Fruit fly (Drosophila melanogaster) whole organism, embryonic: ENCODE measurements around the gene CG17329.

Experiments
- Atf6 ChIP-seq: fragments of 200-800 bp; sonication (Bioruptor generic); IDR thresholded peaks from 2 replicates; pipeline ENCODE4 v1.3.6; 2022; ENCODE audit warnings: missing biosample characterization, missing genetic modification characterization
- Awh ChIP-seq: fragments of 200-800 bp; sonication (Bioruptor generic); IDR thresholded peaks from 2 replicates; pipeline ENCODE4, ENCODE4 v1.3.6; 2022; ENCODE audit warnings: missing biosample characterization, missing genetic modification characterization
- C15 ChIP-seq: fragments of 200-800 bp; sonication (Bioruptor generic); IDR thresholded peaks from 3 replicates; pipeline ENCODE4 v1.3.6; 2022; ENCODE audit warnings: missing biosample characterization, missing genetic modification characterization
- CG10959 ChIP-seq: fragments of 200-800 bp; sonication (Bioruptor generic); IDR thresholded peaks from 2 replicates; pipeline ENCODE4 v1.3.6; 2022; ENCODE audit warnings: missing biosample characterization, missing genetic modification characterization
- CG11247 ChIP-seq: fragments of 200-800 bp; sonication (Bioruptor generic); IDR thresholded peaks from 2 replicates; pipeline ENCODE4 v1.3.6; 2022; ENCODE audit warnings: missing biosample characterization, missing genetic modification characterization
- CG13624 ChIP-seq: fragments of 200-800 bp; sonication (Bioruptor generic); optimal IDR thresholded peaks from 2 replicates; lab custom pipeline; 2016; ENCODE audit warnings: missing biosample characterization, missing genetic modification characterization
- CG15011 ChIP-seq: fragments of 200-800 bp; sonication (Bioruptor generic); optimal IDR thresholded peaks from 3 replicates; lab custom pipeline; 2018; ENCODE audit warnings: missing biosample characterization, mild to moderate bottlenecking, missing genetic modification characterization
- CG15696 ChIP-seq: fragments of 200-800 bp; sonication (Bioruptor generic); optimal IDR thresholded peaks from 2 replicates; lab custom pipeline; 2019; ENCODE audit warnings: missing biosample characterization, mild to moderate bottlenecking, missing genetic modification characterization, moderate library complexity
- CG1602 ChIP-seq: fragments of 200-800 bp; sonication (Bioruptor generic); optimal IDR thresholded peaks from 3 replicates; lab custom pipeline; 2016; ENCODE audit warnings: missing biosample characterization, missing genetic modification characterization
- CG18011 ChIP-seq: fragments of 200-800 bp; sonication (Bioruptor generic); optimal IDR thresholded peaks from 2 replicates; lab custom pipeline; 2017; ENCODE audit warnings: missing biosample characterization, missing genetic modification characterization, mild to moderate bottlenecking, moderate library complexity, missing genotype
- CG18619 ChIP-seq: fragments of 200-800 bp; sonication (Bioruptor generic); optimal IDR thresholded peaks from 3 replicates; lab custom pipeline; 2017; ENCODE audit warnings: missing biosample characterization, mild to moderate bottlenecking, missing genetic modification characterization
- CG30020 ChIP-seq: fragments of 200-800 bp; optimal IDR thresholded peaks from 2 replicates; lab custom pipeline; 2019; ENCODE audit warnings: missing biosample characterization, mild to moderate bottlenecking, missing genetic modification characterization, moderate library complexity
- CG31365 ChIP-seq: fragments of 200-800 bp; sonication (Bioruptor generic); optimal IDR thresholded peaks from 2 replicates; lab custom pipeline; 2018; ENCODE audit warnings: missing biosample characterization, mild to moderate bottlenecking, missing genetic modification characterization
- CG3163 ChIP-seq: fragments of 200-800 bp; sonication (Bioruptor generic); optimal IDR thresholded peaks from 3 replicates; lab custom pipeline; 2016; ENCODE audit warnings: missing biosample characterization, missing genetic modification characterization
- CG32772 ChIP-seq: fragments of 200-800 bp; sonication (Bioruptor generic); IDR thresholded peaks from 2 replicates; pipeline ENCODE4 v1.3.6; 2022; ENCODE audit warnings: missing biosample characterization, missing genetic modification characterization
- CG6254 ChIP-seq: fragments of 200-800 bp; sonication (Bioruptor generic); optimal IDR thresholded peaks from 3 replicates; lab custom pipeline; 2017; ENCODE audit warnings: mild to moderate bottlenecking, missing biosample characterization, missing genetic modification reagents, missing genetic modification characterization
- CG7963 ChIP-seq: fragments of 200-800 bp; sonication (Bioruptor generic); IDR thresholded peaks from 3 replicates; pipeline ENCODE4 v1.3.6; 2022; ENCODE audit warnings: missing biosample characterization, missing genetic modification characterization; ENCODE audit not compliant: partially characterized antibody
- CG8478 ChIP-seq: fragments of >200 bp; optimal IDR thresholded peaks from 2 replicates; lab custom pipeline; 2018
- CG9727 ChIP-seq: fragments of 200-800 bp; sonication (Bioruptor generic); optimal IDR thresholded peaks from 3 replicates; lab custom pipeline; 2017; ENCODE audit warnings: missing biosample characterization, mild to moderate bottlenecking, missing genetic modification characterization
- E2f1 ChIP-seq: fragments of 200-800 bp; sonication (Bioruptor generic); IDR thresholded peaks from 2 replicates; pipeline ENCODE4 v1.3.6; 2022; ENCODE audit warnings: missing biosample characterization, missing genetic modification characterization
- Eip74EF ChIP-seq, 2 experiments: fragments of 200-800 bp in 1 of 2; fragments of >200 bp in 1 of 2; sonication (Bioruptor generic) in 1 of 2; optimal IDR thresholded peaks; 2 replicates each; lab custom pipeline; 2017 to 2019; ENCODE audit warnings: missing biosample characterization in 2 of 2, missing genetic modification characterization in 2 of 2, mild to moderate bottlenecking in 1 of 2, moderate library complexity in 1 of 2
- HHEX ChIP-seq: fragments of 200-800 bp; sonication (Bioruptor generic); optimal IDR thresholded peaks from 3 replicates; lab custom pipeline; 2017; ENCODE audit warnings: missing biosample characterization, mild to moderate bottlenecking, missing genetic modification characterization, missing genetic modification reagents
- Hey ChIP-seq: fragments of 200-800 bp; sonication (Bioruptor generic); optimal IDR thresholded peaks from 3 replicates; lab custom pipeline; 2018; ENCODE audit warnings: missing biosample characterization, mild to moderate bottlenecking, missing genetic modification characterization
- Hr51 ChIP-seq, 2 experiments: fragments of 200-800 bp; sonication (Bioruptor generic); optimal IDR thresholded peaks; 2 replicates in 1 of 2; 3 replicates in 1 of 2; lab custom pipeline; 2016 to 2018; ENCODE audit warnings: missing biosample characterization in 2 of 2, missing genetic modification characterization in 2 of 2, mild to moderate bottlenecking in 1 of 2, moderate library complexity in 1 of 2
- Hsf ChIP-seq: fragments of 200-800 bp; sonication (Bioruptor generic); optimal IDR thresholded peaks from 3 replicates; lab custom pipeline; 2016; ENCODE audit warnings: missing biosample characterization, missing genetic modification characterization
- Myb ChIP-seq: fragments of 200-800 bp; sonication (Bioruptor generic); optimal IDR thresholded peaks from 2 replicates; lab custom pipeline; 2016; ENCODE audit warnings: missing biosample characterization, missing genetic modification characterization
- NC2α ChIP-seq: fragments of 200-800 bp; sonication (Bioruptor generic); optimal IDR thresholded peaks from 2 replicates; lab custom pipeline; 2016; ENCODE audit warnings: missing biosample characterization, missing genetic modification characterization
- Poxn ChIP-seq: fragments of 200-800 bp; sonication (Bioruptor generic); IDR thresholded peaks from 2 replicates; pipeline ENCODE4 v1.3.6; 2022; ENCODE audit warnings: missing biosample characterization, missing genetic modification characterization
- Sry-β ChIP-seq: fragments of 200-800 bp; sonication (Bioruptor generic); optimal IDR thresholded peaks from 2 replicates; lab custom pipeline; 2018; ENCODE audit warnings: missing biosample characterization, mild to moderate bottlenecking, missing genetic modification characterization, moderate library complexity
- Stat92E ChIP-seq, 3 experiments: fragments of >200 bp in 2 of 3; fragments of 200-800 bp in 1 of 3; sonication (Bioruptor generic) in 1 of 3; optimal IDR thresholded peaks; 2 replicates each; lab custom pipeline; 2017 to 2019; ENCODE audit warnings: missing biosample characterization in 3 of 3, missing genetic modification characterization in 3 of 3, mild to moderate bottlenecking in 1 of 3, moderate library complexity in 1 of 3
- Taf1 ChIP-seq: fragments of 200-800 bp; sonication (Bioruptor generic); IDR thresholded peaks from 2 replicates; pipeline ENCODE4 v1.3.6; 2022; ENCODE audit warnings: missing biosample characterization, missing genetic modification characterization
- bcd ChIP-seq: fragments of 200-800 bp; sonication (Bioruptor generic); optimal IDR thresholded peaks from 2 replicates; lab custom pipeline; 2017; ENCODE audit warnings: missing biosample characterization, mild to moderate bottlenecking, missing genetic modification characterization
- cwo ChIP-seq: fragments of 200-800 bp; sonication (Bioruptor generic); optimal IDR thresholded peaks from 3 replicates; lab custom pipeline; 2017; ENCODE audit warnings: missing biosample characterization, missing genetic modification characterization, mild to moderate bottlenecking, moderate library complexity, missing genetic modification reagents
- dpn ChIP-seq, 2 experiments: fragments of 200-800 bp; sonication (Bioruptor generic); optimal IDR thresholded peaks; 3 replicates each; lab custom pipeline; 2016; ENCODE audit warnings: missing biosample characterization in 2 of 2, missing genetic modification characterization in 2 of 2
- insv ChIP-seq, 2 experiments: fragments of 200-800 bp; sonication (Bioruptor generic); optimal IDR thresholded peaks; 3 replicates each; lab custom pipeline; 2016 to 2018; ENCODE audit warnings: missing biosample characterization in 2 of 2, missing genetic modification characterization in 2 of 2
- jing ChIP-seq: fragments of 200-800 bp; sonication (Bioruptor generic); optimal IDR thresholded peaks from 2 replicates; lab custom pipeline; 2018; ENCODE audit warnings: missing biosample characterization, mild to moderate bottlenecking, missing genetic modification characterization
- lola ChIP-seq, 3 experiments: fragments of >200 bp in 2 of 3; fragments of 200-800 bp in 1 of 3; sonication (Bioruptor generic) in 1 of 3; optimal IDR thresholded peaks; 2 replicates each; lab custom pipeline; 2017 to 2019; ENCODE audit warnings: missing biosample characterization in 3 of 3, missing genetic modification characterization in 3 of 3, mild to moderate bottlenecking in 1 of 3, moderate library complexity in 1 of 3
- mam ChIP-seq: fragments of 200-800 bp; sonication (Bioruptor generic); optimal IDR thresholded peaks from 3 replicates; lab custom pipeline; 2016; ENCODE audit warnings: missing biosample characterization, missing genetic modification characterization
- peb ChIP-seq: fragments of 200-800 bp; sonication (Bioruptor generic); IDR thresholded peaks from 2 replicates; pipeline ENCODE4 v1.3.6; 2022; ENCODE audit warnings: missing biosample characterization, missing genetic modification characterization
- pfk ChIP-seq: fragments of 200-800 bp; sonication (Bioruptor generic); optimal IDR thresholded peaks from 2 replicates; lab custom pipeline; 2018; ENCODE audit warnings: missing biosample characterization, mild to moderate bottlenecking, missing genetic modification characterization, moderate library complexity
- repo ChIP-seq: fragments of 200-800 bp; sonication (Bioruptor generic); optimal IDR thresholded peaks from 2 replicates; lab custom pipeline; 2016; ENCODE audit warnings: missing biosample characterization, missing genetic modification characterization
- sens ChIP-seq: fragments of 200-800 bp; sonication (Bioruptor generic); peaks from one replicate; lab custom pipeline; 2016; ENCODE audit warnings: missing biosample characterization, missing genetic modification characterization
- sqz ChIP-seq: fragments of 200-800 bp; sonication (Bioruptor generic); optimal IDR thresholded peaks from 3 replicates; lab custom pipeline; 2018; ENCODE audit warnings: missing biosample characterization, mild to moderate bottlenecking, missing genetic modification characterization
- sr ChIP-seq: fragments of 200-800 bp; sonication (Bioruptor generic); IDR thresholded peaks from 3 replicates; pipeline ENCODE4 v1.3.6; 2022; ENCODE audit warnings: missing biosample characterization, missing genetic modification characterization
- tin ChIP-seq: fragments of 200-800 bp; sonication (Bioruptor generic); optimal IDR thresholded peaks from 3 replicates; lab custom pipeline; 2016; ENCODE audit warnings: missing biosample characterization, missing genetic modification characterization
- vnd ChIP-seq: fragments of 200-800 bp; sonication (Bioruptor generic); IDR thresholded peaks from 3 replicates; pipeline ENCODE4 v1.3.6; 2022; ENCODE audit warnings: missing biosample characterization, missing genetic modification characterization; ENCODE audit not compliant: partially characterized antibody
- wdn ChIP-seq: fragments of 200-800 bp; sonication (Bioruptor generic); IDR thresholded peaks from 2 replicates; pipeline ENCODE4 v1.3.6; 2022; ENCODE audit warnings: missing biosample characterization, missing genetic modification characterization
- zfh2 ChIP-seq: fragments of 200-800 bp; sonication (Bioruptor generic); optimal IDR thresholded peaks from 2 replicates; lab custom pipeline; 2016; ENCODE audit warnings: missing biosample characterization, missing genetic modification characterization

Gene CG17329

DNA sequence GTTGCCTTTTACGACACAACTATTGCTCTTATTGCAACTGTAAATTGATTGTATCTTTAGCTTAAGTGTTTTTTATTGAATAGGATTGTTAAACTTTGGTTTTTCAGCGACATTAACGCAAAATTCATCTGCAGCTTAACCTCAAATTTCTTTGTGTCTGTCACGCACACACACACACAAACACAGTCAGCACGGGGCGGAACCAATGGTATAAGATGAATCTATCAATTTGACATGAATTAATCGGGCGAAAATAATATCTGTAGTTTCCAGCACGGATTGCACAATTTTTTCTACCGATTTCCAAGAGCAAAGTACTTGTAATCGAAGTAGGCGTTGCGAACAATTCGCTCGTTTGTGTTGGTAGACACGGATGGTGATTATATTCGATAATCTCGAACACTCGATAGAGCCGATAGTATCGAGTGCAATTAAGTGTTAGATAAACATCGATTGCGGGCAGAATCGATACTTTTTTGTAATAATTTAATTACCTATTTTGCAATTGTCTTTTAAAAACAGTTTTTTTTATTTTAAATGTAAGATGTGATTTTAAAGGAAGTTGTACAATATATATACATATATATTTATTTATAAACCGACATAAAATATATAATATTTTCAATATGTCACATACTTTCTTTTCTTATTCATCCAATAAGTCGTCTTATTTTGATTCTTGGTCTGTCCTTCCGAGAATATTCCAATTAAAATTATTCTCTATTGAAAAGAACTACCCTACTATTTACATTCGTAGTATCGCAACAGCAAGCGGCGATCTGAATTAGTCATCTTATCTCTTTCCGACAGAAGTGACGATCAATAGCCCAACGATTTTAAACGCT lies 33.6 kb upstream of the CG17329 start, which contains the start of the genes PRL-1 and EndoGI:
Gene PRL-1 (minus strand): TSS at position 380 of the 845 bp plus-strand sequence.
Gene EndoGI (plus strand): TSS at position 462 of the 845 bp plus-strand sequence.
- TF ChIP-seq tin (GFP tag; lab: Kevin White, UChicago) (peak; percentile 46), NC2α (GFP tag; lab: Kevin White, UChicago) (no peak), CG31365 (tag; lab: Kevin White, UChicago) (no peak), CG32772 (GFP tag; lab: Robert Waterston, UW) (peak; percentile 20; the same call in 1 of the 2 replicates), Hsf (GFP tag; lab: Kevin White, UChicago) (peak; percentile 29), CG3163 (GFP tag; lab: Kevin White, UChicago) (peak; percentile 31), Atf6 (GFP tag; lab: Robert Waterston, UW) (peak; percentile 75), CG13624 (GFP tag; lab: Kevin White, UChicago) (no peak), sens (GFP tag; lab: Kevin White, UChicago) (peak; percentile 86), cwo (GFP tag; lab: Kevin White, UChicago) (peak; percentile 70), bcd (GFP tag; lab: Kevin White, UChicago) (no peak), lola (GFP tag; optimal IDR thresholded peaks at IDR 0.05; lab: Kevin White, UChicago) (peak in 1 of 3 experiments; percentile 54), pfk (GFP tag; lab: Kevin White, UChicago) (no peak), CG10959 (GFP tag; lab: Robert Waterston, UW) (no peak), repo (GFP tag; lab: Kevin White, UChicago) (peak; percentile 10), CG1602 (peak; percentile 64), CG30020 (tag; lab: Kevin White, UChicago) (peak; percentile 74), peb (peak; percentile 26; the same call in 1 of the 2 replicates), CG18011 (peak; percentile 90), C15 (GFP tag; lab: Robert Waterston, UW) (0 out of 3 replicates have a peak, but pooled peaks have one; percentile 65), mam (GFP tag; lab: Kevin White, UChicago) (peak; percentile 16), Hey (tag; lab: Kevin White, UChicago) (no peak), CG15011 (GFP tag; lab: Kevin White, UChicago) (no peak), wdn (GFP tag; lab: Robert Waterston, UW) (peak; percentile 71), Hr51 (GFP tag; optimal IDR thresholded peaks at IDR 0.05; lab: Kevin White, UChicago) (peak; percentile 12 to 90), Stat92E (GFP tag; optimal IDR thresholded peaks at IDR 0.05; lab: Kevin White, UChicago) (peak in 1 of 3 experiments; percentile 34), Eip74EF (GFP tag; optimal IDR thresholded peaks at IDR 0.05; lab: Kevin White, UChicago) (peak in 1 of 2 experiments; percentile 79), E2f1 (GFP tag; lab: Robert Waterston, UW) (no peak; the same call in 1 of the 2 replicates), CG7963 (GFP tag; lab: Robert Waterston, UW) (peak; percentile 99), Taf1 (GFP tag; lab: Robert Waterston, UW) (peak; percentile 64; the same call in 1 of the 2 replicates), HHEX (no peak), sr (GFP tag; lab: Robert Waterston, UW) (no peak), dpn (GFP tag; optimal IDR thresholded peaks at IDR 0.05; lab: Kevin White, UChicago) (peak; percentile 1 to 73), insv (GFP tag; optimal IDR thresholded peaks at IDR 0.05; lab: Kevin White, UChicago) (peak in 1 of 2 experiments; percentile 69), Sry-β (GFP tag; lab: Kevin White, UChicago) (no peak), zfh2 (peak; percentile 50), CG6254 (GFP tag; lab: Kevin White, UChicago) (peak; percentile 69), vnd (GFP tag; lab: Robert Waterston, UW) (peak; percentile 100), CG9727 (GFP tag; lab: Kevin White, UChicago) (peak; percentile 71), CG18619 (GFP tag; lab: Kevin White, UChicago) (peak; percentile 60), Myb (GFP tag; lab: Kevin White, UChicago) (peak; percentile 41), sqz (GFP tag; lab: Kevin White, UChicago) (peak; percentile 59), Awh (GFP tag; lab: Robert Waterston, UW) (peak; percentile 88), jing (GFP tag; lab: Kevin White, UChicago) (no peak), CG15696 (tag; lab: Kevin White, UChicago) (peak; percentile 60), Poxn (no peak), CG8478 (lab: Kevin White, UChicago) (peak; percentile 77), CG11247 (GFP tag; lab: Robert Waterston, UW) (no peak)
